Worm (Caenorhabditis elegans) whole organism, L3 larva: Measurements from ENCODE around the gene Y17G9B.11.

Source experiments
- R02D3.7 ChIP-seq: fragments of 150-350 bp; optimal IDR thresholded peaks from 2 replicates; lab custom pipeline; 2014; ENCODE audit warnings: missing biosample characterization, missing genetic modification characterization
- ZK546.5 ChIP-seq: sonication (generic microtip); optimal IDR thresholded peaks from 2 replicates; lab custom pipeline; 2017; ENCODE audit warnings: missing biosample characterization, missing genetic modification characterization
- ceh-16 ChIP-seq: sonication (generic microtip); optimal IDR thresholded peaks from 2 replicates; lab custom pipeline; 2017; ENCODE audit warnings: missing biosample characterization, missing genetic modification characterization
- ceh-28 ChIP-seq: fragments of 150-350 bp; optimal IDR thresholded peaks from 2 replicates; lab custom pipeline; 2014; ENCODE audit warnings: missing biosample characterization, missing genetic modification reagents, missing genetic modification characterization
- ceh-82 ChIP-seq: fragments of 150-350 bp; optimal IDR thresholded peaks from 2 replicates; lab custom pipeline; 2014; ENCODE audit warnings: missing biosample characterization, missing genetic modification characterization
- ceh-9 ChIP-seq: sonication (generic microtip); optimal IDR thresholded peaks from 2 replicates; lab custom pipeline; 2018; ENCODE audit warnings: missing biosample characterization, missing genetic modification characterization
- daf-12 ChIP-seq: fragments of 150-350 bp; optimal IDR thresholded peaks from 2 replicates; lab custom pipeline; 2014; ENCODE audit warnings: missing biosample characterization, missing genetic modification reagents, missing genetic modification characterization
- egl-5 ChIP-seq: fragments of 150-350 bp; optimal IDR thresholded peaks from 2 replicates; lab custom pipeline; 2017; ENCODE audit warnings: missing biosample characterization, missing genetic modification reagents, missing genetic modification characterization, inconsistent platforms
- elt-2 ChIP-seq: sonication (generic microtip); optimal IDR thresholded peaks from 2 replicates; lab custom pipeline; 2016; ENCODE audit warnings: missing genetic modification reagents, mild to moderate bottlenecking, missing genetic modification characterization, missing compliant biosample characterization
- eor-1 ChIP-seq, 2 experiments: fragments of 150-350 bp; optimal IDR thresholded peaks; 2 replicates each; lab custom pipeline; 2014 to 2018; ENCODE audit warnings: missing biosample characterization in 2 of 2, missing genetic modification characterization in 2 of 2
- fkh-10 ChIP-seq: sonication (generic microtip); optimal IDR thresholded peaks from 2 replicates; lab custom pipeline; 2017; ENCODE audit warnings: missing biosample characterization, missing genetic modification reagents, missing genetic modification characterization
- fos-1 ChIP-seq: fragments of 150-350 bp; optimal IDR thresholded peaks from 2 replicates; lab custom pipeline; 2014; ENCODE audit warnings: missing biosample characterization, missing genetic modification characterization
- hmg-11 ChIP-seq: sonication (generic microtip); optimal IDR thresholded peaks from 2 replicates; lab custom pipeline; 2016; ENCODE audit warnings: missing genetic modification characterization, missing compliant biosample characterization
- jun-1 ChIP-seq: fragments of 150-350 bp; optimal IDR thresholded peaks from 2 replicates; lab custom pipeline; 2014; ENCODE audit warnings: missing biosample characterization, missing genetic modification reagents, missing genetic modification characterization
- lin-15B ChIP-seq: fragments of 150-350 bp; optimal IDR thresholded peaks from 2 replicates; lab custom pipeline; 2014; ENCODE audit warnings: missing biosample characterization, missing genetic modification characterization
- lsy-12 ChIP-seq: sonication (generic microtip); optimal IDR thresholded peaks from 2 replicates; lab custom pipeline; 2016; ENCODE audit warnings: mild to moderate bottlenecking, missing genetic modification characterization, missing compliant biosample characterization
- mdl-1 ChIP-seq: fragments of 150-350 bp; optimal IDR thresholded peaks from 2 replicates; lab custom pipeline; 2014; ENCODE audit warnings: missing biosample characterization, missing genetic modification characterization
- mml-1 ChIP-seq: fragments of 150-350 bp; sonication (generic microtip); optimal IDR thresholded peaks from 3 replicates; lab custom pipeline; 2014; ENCODE audit warnings: missing biosample characterization, missing genetic modification characterization
- nfya-1 ChIP-seq: sonication (generic microtip); optimal IDR thresholded peaks from 2 replicates; lab custom pipeline; 2017; ENCODE audit warnings: missing genetic modification characterization, mild to moderate bottlenecking, missing compliant biosample characterization, antibody characterized with exemption, moderate library complexity; ENCODE audit not compliant: insufficient read depth
- nhr-11 ChIP-seq: fragments of 150-350 bp; optimal IDR thresholded peaks from 2 replicates; lab custom pipeline; 2014; ENCODE audit warnings: missing biosample characterization, missing genetic modification characterization
- nhr-23 ChIP-seq: fragments of 150-350 bp; optimal IDR thresholded peaks from 2 replicates; lab custom pipeline; 2014; ENCODE audit warnings: missing biosample characterization, missing genetic modification reagents, missing genetic modification characterization
- nhr-25 ChIP-seq: sonication (generic microtip); optimal IDR thresholded peaks from 2 replicates; lab custom pipeline; 2017; ENCODE audit warnings: missing biosample characterization, missing genetic modification characterization
- nhr-43 ChIP-seq: sonication (generic microtip); optimal IDR thresholded peaks from 2 replicates; lab custom pipeline; 2016; ENCODE audit warnings: mild to moderate bottlenecking, missing genetic modification characterization, missing compliant biosample characterization; ENCODE audit not compliant: poor library complexity, severe bottlenecking
- nhr-76 ChIP-seq: fragments of 150-350 bp; sonication (generic microtip); optimal IDR thresholded peaks from 5 replicates; lab custom pipeline; 2014; ENCODE audit warnings: missing biosample characterization, missing genetic modification characterization
- nhr-77 ChIP-seq: fragments of 150-350 bp; optimal IDR thresholded peaks from 2 replicates; lab custom pipeline; 2014; ENCODE audit warnings: missing biosample characterization, missing genetic modification characterization
- pha-4 ChIP-seq: fragments of 150-350 bp; optimal IDR thresholded peaks from 2 replicates; lab custom pipeline; 2014; ENCODE audit warnings: missing biosample characterization, missing genetic modification reagents, missing genetic modification characterization
- pqm-1 ChIP-seq: fragments of 150-350 bp; optimal IDR thresholded peaks from 2 replicates; lab custom pipeline; 2017; ENCODE audit warnings: missing biosample characterization, missing genetic modification characterization, inconsistent platforms
- skn-1 ChIP-seq: fragments of 150-350 bp; optimal IDR thresholded peaks from 2 replicates; lab custom pipeline; 2014; ENCODE audit warnings: missing biosample characterization, missing genetic modification characterization
- snpc-4 ChIP-seq: fragments of 150-350 bp; optimal IDR thresholded peaks from 2 replicates; lab custom pipeline; 2014; ENCODE audit warnings: missing biosample characterization, missing genetic modification characterization
- tbx-2 ChIP-seq: sonication (generic microtip); optimal IDR thresholded peaks from 2 replicates; lab custom pipeline; 2016; ENCODE audit warnings: mild to moderate bottlenecking, missing genetic modification characterization, missing compliant biosample characterization
- zag-1 ChIP-seq: fragments of 150-350 bp; optimal IDR thresholded peaks from 2 replicates; lab custom pipeline; 2014; ENCODE audit warnings: missing biosample characterization, missing genetic modification characterization
- ztf-4 ChIP-seq: fragments of 150-350 bp; optimal IDR thresholded peaks from 2 replicates; lab custom pipeline; 2014; ENCODE audit warnings: missing biosample characterization, missing genetic modification characterization

The Y17G9B.11 gene

ce11 chrIV:4724562-4724961 is 31.8 kb upstream of the Y17G9B.11 start, which contains the start of gene K08F11.1:
Gene K08F11.1, plus strand, starts transcription at chrIV:4724862.
- TF ChIP-seq ztf-4 (no peak), fos-1 (tag; lab: Kevin White, UChicago) (no peak), zag-1 (no peak), elt-2 (tag; lab: Kevin White, UChicago) (no peak), egl-5 (no peak), fkh-10 (GFP tag; lab: Kevin White, UChicago) (no peak), eor-1 (tag; optimal IDR thresholded peaks at IDR 0.05; lab: Kevin White, UChicago) (no peak), lsy-12 (tag; lab: Kevin White, UChicago) (no peak), nhr-25 (tag; lab: Kevin White, UChicago) (no peak), nhr-77 (no peak)
- TF ChIP-seq, all 47 proteins: peak for 0

- TF ChIP-seq hmg-11 (tag; lab: Kevin White, UChicago) (peak; percentile 7), lsy-12 (tag; lab: Kevin White, UChicago) (peak; percentile 88), R02D3.7 (peak; percentile 76), ceh-28 (tag; lab: Kevin White, UChicago) (peak; percentile 70), nhr-43 (peak; percentile 64), pha-4 (peak; percentile 6), lin-15B (peak; percentile 60), nfya-1 (tag; lab: Kevin White, UChicago) (peak; percentile 58), ztf-4 (peak; percentile 0), ZK546.5 (tag; lab: Kevin White, UChicago) (peak; percentile 60), nhr-25 (tag; lab: Kevin White, UChicago) (peak; percentile 43), tbx-2 (tag; lab: Kevin White, UChicago) (peak; percentile 77), elt-2 (tag; lab: Kevin White, UChicago) (peak; percentile 73), nhr-77 (peak; percentile 37), nhr-23 (peak; percentile 73), nhr-11 (peak; percentile 77)
- TF ChIP-seq, all 47 proteins: peak for 16; not testable (repeated sequence) for 31
Observed at ce11 chrIV:4725478-4725920, 30.9 kb upstream of the Y17G9B.11 start.

- TF ChIP-seq R02D3.7 (peak; percentile 84), lsy-12 (tag; lab: Kevin White, UChicago) (peak; percentile 92), lin-15B (peak; percentile 84), ZK546.5 (tag; lab: Kevin White, UChicago) (peak; percentile 46), ceh-82 (tag; lab: Kevin White, UChicago) (peak; percentile 10), nhr-43 (peak; percentile 88), tbx-2 (tag; lab: Kevin White, UChicago) (peak; percentile 88), ceh-28 (tag; lab: Kevin White, UChicago) (peak; percentile 40), nfya-1 (tag; lab: Kevin White, UChicago) (peak; percentile 72), nhr-77 (peak; percentile 60), snpc-4 (tag; lab: Kevin White, UChicago) (peak; percentile 54), jun-1 (peak; percentile 10), nhr-23 (peak; percentile 83), nhr-25 (tag; lab: Kevin White, UChicago) (peak; percentile 51), pha-4 (peak; percentile 22), elt-2 (tag; lab: Kevin White, UChicago) (peak; percentile 79), nhr-11 (peak; percentile 73)
Observed at ce11 chrIV:4727935-4728334, 28.5 kb upstream of the Y17G9B.11 start.

- TF ChIP-seq lin-15B (no peak), mdl-1 (tag; lab: Kevin White, UChicago) (no peak), daf-12 (no peak)
Observed at ce11 chrIV:4737258-4737657, 19.1 kb upstream of the Y17G9B.11 start, which contains the start of gene fbxb-78. Gene fbxb-78, plus strand, starts transcription at chrIV:4737558.

- TF ChIP-seq ceh-16 (tag; lab: Kevin White, UChicago) (no peak), fkh-10 (GFP tag; lab: Kevin White, UChicago) (no peak), nhr-76 (tag; lab: Kevin White, UChicago) (no peak), pha-4 (no peak), lin-15B (no peak), ceh-82 (tag; lab: Kevin White, UChicago) (no peak), ceh-9 (tag; lab: Kevin White, UChicago) (no peak), pqm-1 (tag; lab: Kevin White, UChicago) (no peak), ZK546.5 (tag; lab: Kevin White, UChicago) (no peak), nhr-25 (tag; lab: Kevin White, UChicago) (no peak), nhr-43 (no peak), ztf-4 (no peak), skn-1 (no peak), daf-12 (no peak), mml-1 (tag; lab: Kevin White, UChicago) (no peak), nhr-77 (no peak)
Observed at ce11 chrIV:4742480-4742879, 13.9 kb upstream of the Y17G9B.11 start.
